Worm (Caenorhabditis elegans) whole organism, L4/young adult: ENCODE results near the gene W01B6.3.

Experiments
- W03F9.2 ChIP-seq: fragments of 150-350 bp; optimal IDR thresholded peaks from 2 replicates; lab custom pipeline; 2014; ENCODE audit warnings: missing biosample characterization, missing genetic modification characterization
- dao-5 ChIP-seq: sonication (generic microtip); optimal IDR thresholded peaks from 2 replicates; lab custom pipeline; 2016; ENCODE audit warnings: missing genotype, missing genetic modification characterization, moderate library complexity, missing compliant biosample characterization
- him-1 ChIP-seq: sonication (generic microtip); optimal IDR thresholded peaks from 2 replicates; lab custom pipeline; 2016; ENCODE audit warnings: missing genotype, missing genetic modification reagents, missing genetic modification characterization, missing compliant biosample characterization

DNA sequence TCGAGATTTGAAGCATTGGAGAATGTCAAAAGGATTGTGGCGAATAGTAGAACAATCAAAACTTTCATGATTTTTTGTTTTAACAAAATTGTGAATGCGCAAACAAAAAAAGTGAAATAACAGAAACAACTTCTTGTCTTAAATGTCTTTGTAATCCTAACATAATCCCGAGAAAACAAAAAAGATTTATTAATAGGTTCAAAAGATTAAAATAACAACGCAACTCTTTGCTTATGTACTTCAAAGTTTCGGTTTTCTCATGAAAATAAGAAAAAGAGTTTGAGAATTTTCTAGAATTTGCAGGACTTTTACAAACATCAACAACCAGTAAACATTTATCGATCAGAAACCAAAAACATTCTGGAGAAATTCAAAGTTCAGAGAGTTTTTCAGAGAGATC lies 17.4 kb upstream of the W01B6.3 start, which contains the start of gene ttr-39:
- TF ChIP-seq him-1 (tag; lab: Kevin White, UChicago) (no peak), W03F9.2 (no peak), dao-5 (tag; lab: Kevin White, UChicago) (no peak)
